Worm (Caenorhabditis elegans): ENCODE results near the gene rab-28.
A peak's percentile ranks its signal among the peaks of the same experiment; 100 is the strongest.
"Not testable (repeated sequence)": the region's sequence is repeated elsewhere in the genome, so short reads cannot be mapped to it uniquely, and the experiment has no call there.

Gene rab-28

DNA sequence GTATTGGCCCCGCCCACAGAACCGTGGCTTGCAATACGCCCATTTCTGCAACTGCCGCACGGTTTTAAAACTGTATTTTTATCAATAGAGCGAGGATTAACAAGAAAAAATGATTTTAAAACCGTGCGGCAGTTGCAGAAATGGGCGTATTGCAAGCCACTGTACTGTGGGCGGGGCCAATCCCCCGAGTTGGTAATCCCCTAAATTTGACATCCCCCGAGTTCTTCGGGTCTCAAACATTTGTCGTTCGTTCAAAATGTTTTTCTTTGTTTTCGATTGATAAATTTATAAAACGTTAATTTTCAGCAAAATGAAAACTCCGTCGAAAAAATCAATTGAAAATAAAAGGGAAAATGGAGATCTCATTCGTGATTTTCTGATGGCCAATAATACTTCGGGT is 5.4 kb upstream of the rab-28 start, which contains the start of gene Y11D7A.7:
Gene Y11D7A.7 (plus strand): TSS at position 301 of the 400 bp plus-strand sequence.
- TF ChIP-seq pha-4, aly-2, nhr-11 (tag; optimal IDR thresholded peaks at IDR 0.05): not testable (repeated sequence)

DNA sequence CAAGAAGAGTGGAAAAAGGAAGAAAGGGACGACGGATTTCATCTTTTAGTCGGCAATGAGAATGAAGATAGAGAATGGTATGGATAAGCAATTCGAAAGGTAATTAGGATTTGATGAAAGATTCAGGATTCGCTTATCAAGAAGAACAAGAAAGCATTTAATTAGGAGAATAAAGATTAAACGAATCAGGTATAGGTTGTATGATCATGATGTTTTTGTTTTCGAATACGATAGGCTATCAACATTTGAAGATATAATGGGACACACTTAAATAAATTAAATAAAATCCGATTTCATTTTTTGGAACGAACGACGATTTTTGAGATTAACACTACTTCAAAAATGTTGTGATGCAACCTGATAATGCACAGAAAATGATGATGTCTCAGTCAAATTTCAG is 1.6 kb upstream of the rab-28 start, which contains the start of gene Y11D7A.5:
Gene Y11D7A.5 (minus strand): TSS at position 101 of the 400 bp plus-strand sequence.
- TF ChIP-seq ztf-4 (tag; optimal IDR thresholded peaks at IDR 0.05) (no peak), nhr-11 (tag; optimal IDR thresholded peaks at IDR 0.05) (no peak), sea-2 (GFP tag; optimal IDR thresholded peaks at IDR 0.05) (no peak), tbx-2 (tag; optimal IDR thresholded peaks at IDR 0.05) (no peak), snpc-4 (tag; optimal IDR thresholded peaks at IDR 0.05) (no peak), pha-4 (tag; optimal IDR thresholded peaks at IDR 0.05) (no peak), ZK546.5 (tag; optimal IDR thresholded peaks at IDR 0.05) (no peak), mml-1 (tag; optimal IDR thresholded peaks at IDR 0.05) (no peak), ztf-11 (tag; optimal IDR thresholded peaks at IDR 0.05) (no peak), daf-12 (tag; optimal IDR thresholded peaks at IDR 0.05) (no peak)

ce11 chrIV:9239151-9239550 is 4.7 kb downstream of the rab-28 start:
- TF ChIP-seq elt-3 (tag; optimal IDR thresholded peaks at IDR 0.05) (peak in 1 of 3 experiments; percentile 63), unc-62 (GFP tag; optimal IDR thresholded peaks at IDR 0.05) (no peak), aly-2 (tag; optimal IDR thresholded peaks at IDR 0.05) (no peak), ztf-4 (tag; optimal IDR thresholded peaks at IDR 0.05) (no peak), tbx-2 (tag; optimal IDR thresholded peaks at IDR 0.05) (no peak), eor-1 (tag; optimal IDR thresholded peaks at IDR 0.05) (no peak)

DNA sequence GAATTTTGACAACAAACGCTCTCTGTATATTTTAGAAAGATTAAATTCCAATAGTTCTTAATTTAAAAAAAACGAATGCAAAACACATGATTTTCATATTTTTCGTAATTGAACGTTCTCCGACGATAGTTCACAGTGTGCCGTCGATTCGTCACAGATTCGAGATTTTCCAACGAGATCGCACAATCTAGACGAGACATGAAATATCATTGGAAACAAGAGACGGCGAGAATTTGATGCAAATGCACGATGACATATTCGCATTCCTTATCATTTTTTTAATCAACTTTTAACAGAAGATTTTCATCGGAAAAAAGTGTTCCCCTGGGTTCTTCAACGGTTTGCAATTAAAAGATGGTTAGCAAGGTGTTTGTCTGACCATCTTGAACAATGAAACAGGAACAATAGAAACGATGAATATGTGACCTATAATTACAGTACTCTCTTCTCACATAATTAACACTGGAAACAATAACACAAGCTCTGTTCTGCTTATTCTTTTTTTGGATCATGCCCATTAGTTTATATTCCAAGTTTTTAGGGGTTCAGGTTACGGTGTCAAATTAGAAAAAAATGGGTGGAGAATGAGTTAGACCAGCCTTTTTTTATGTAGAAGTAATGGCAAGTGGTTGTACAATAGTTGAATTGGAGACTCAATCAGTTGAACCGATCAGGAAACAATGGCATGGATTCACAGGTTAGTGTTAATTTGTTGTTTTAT is 11.2 kb downstream of the rab-28 start, which contains the start of gene Y11D7A.3:
Gene Y11D7A.3 (plus strand): TSS at position 671 of the 721 bp plus-strand sequence.
- TF ChIP-seq nhr-43 (tag; optimal IDR thresholded peaks at IDR 0.05; ENCODE audit: poor library complexity, severe bottlenecking) (peak; percentile 31), elt-3 (tag; optimal IDR thresholded peaks at IDR 0.05) (no peak), nhr-237 (tag; optimal IDR thresholded peaks at IDR 0.05) (no peak), elt-1 (tag; optimal IDR thresholded peaks at IDR 0.05) (peak; percentile 77), nhr-23 (tag; optimal IDR thresholded peaks at IDR 0.05) (peak; percentile 43), nhr-28 (tag; optimal IDR thresholded peaks at IDR 0.05) (no peak), lin-39 (tag; optimal IDR thresholded peaks at IDR 0.05) (no peak), nhr-12 (tag; optimal IDR thresholded peaks at IDR 0.05) (no peak)

DNA sequence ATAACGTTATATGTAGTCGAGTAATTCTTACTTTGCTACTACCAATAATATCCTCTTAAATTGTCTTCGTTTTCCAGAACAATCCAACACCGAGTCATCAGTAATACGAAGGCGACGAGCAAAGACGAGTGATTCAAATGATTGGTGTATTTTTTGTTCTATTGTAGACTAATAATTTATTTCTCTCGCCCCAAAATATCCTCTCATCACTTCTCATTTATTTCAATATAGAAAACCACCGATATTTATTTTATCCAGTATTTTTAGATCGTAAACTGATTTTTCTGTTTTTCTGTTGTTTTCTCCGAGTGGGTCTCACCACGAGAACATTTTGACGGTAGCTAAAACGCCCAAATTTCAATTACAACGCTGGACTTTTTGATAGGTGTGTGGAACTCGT is 16.2 kb downstream of the rab-28 start:
- TF ChIP-seq ztf-11 (tag; optimal IDR thresholded peaks at IDR 0.05) (no peak), R02D3.7 (tag; optimal IDR thresholded peaks at IDR 0.05) (no peak), snpc-4 (tag; optimal IDR thresholded peaks at IDR 0.05) (no peak), tbx-2 (tag; optimal IDR thresholded peaks at IDR 0.05) (no peak), unc-62 (GFP tag; optimal IDR thresholded peaks at IDR 0.05) (no peak), daf-12 (tag; optimal IDR thresholded peaks at IDR 0.05) (no peak), ama-1 (optimal IDR thresholded peaks at IDR 0.05) (no peak), nhr-67 (tag; optimal IDR thresholded peaks at IDR 0.05) (no peak), skn-1 (tag; optimal IDR thresholded peaks at IDR 0.05) (no peak), mml-1 (tag; optimal IDR thresholded peaks at IDR 0.05) (no peak), eor-1 (tag; optimal IDR thresholded peaks at IDR 0.05) (no peak), aly-2 (tag; optimal IDR thresholded peaks at IDR 0.05) (no peak), unc-39 (tag; optimal IDR thresholded peaks at IDR 0.05) (no peak), pqm-1 (tag; optimal IDR thresholded peaks at IDR 0.05) (no peak), nhr-11 (tag; optimal IDR thresholded peaks at IDR 0.05) (no peak), jun-1 (tag; optimal IDR thresholded peaks at IDR 0.05) (no peak), lin-15B (tag; optimal IDR thresholded peaks at IDR 0.05) (no peak)

ce11 chrIV:9224825-9225224 is 19.0 kb downstream of the rab-28 start, which contains the start of gene C46C2.3:
Gene C46C2.3, plus strand, starts transcription at chrIV:9225125.
- no peak for TF ChIP-seq nhr-76 (tag; optimal IDR thresholded peaks at IDR 0.05)
- TF ChIP-seq ceh-82 (tag; optimal IDR thresholded peaks at IDR 0.05): no peak
- no peak for TF ChIP-seq zag-1 (tag; optimal IDR thresholded peaks at IDR 0.05)
- TF ChIP-seq fkh-10 (GFP tag; optimal IDR thresholded peaks at IDR 0.05): no peak
- no peak for TF ChIP-seq lin-39 (tag; optimal IDR thresholded peaks at IDR 0.05)
- no peak for TF ChIP-seq nhr-11 (tag; optimal IDR thresholded peaks at IDR 0.05)
- no peak for TF ChIP-seq nhr-12 (tag; optimal IDR thresholded peaks at IDR 0.05)
- TF ChIP-seq lin-15B (tag; optimal IDR thresholded peaks at IDR 0.05): no peak
- TF ChIP-seq ztf-11 (tag; optimal IDR thresholded peaks at IDR 0.05): no peak
- no peak for TF ChIP-seq ZK546.5 (tag; optimal IDR thresholded peaks at IDR 0.05)
- no peak for TF ChIP-seq unc-39 (tag; optimal IDR thresholded peaks at IDR 0.05)
- TF ChIP-seq egl-27 (tag; optimal IDR thresholded peaks at IDR 0.05): no peak
- no peak for TF ChIP-seq eor-1 (tag; optimal IDR thresholded peaks at IDR 0.05)
- no peak for TF ChIP-seq nhr-25 (tag; optimal IDR thresholded peaks at IDR 0.05)
- TF ChIP-seq ztf-4 (tag; optimal IDR thresholded peaks at IDR 0.05): no peak
- no peak for TF ChIP-seq nfya-1 (tag; optimal IDR thresholded peaks at IDR 0.05; ENCODE audit: insufficient read depth)
- TF ChIP-seq lsy-12 (tag; optimal IDR thresholded peaks at IDR 0.05): no peak
